Worm (Caenorhabditis elegans) whole organism, young adult: ENCODE measurements around the gene srx-9.

ENCODE experiments used
- F23B12.7 ChIP-seq: sonication (generic microtip); optimal IDR thresholded peaks from 2 replicates; lab custom pipeline; 2017; ENCODE audit warnings: missing genetic modification characterization, mild to moderate bottlenecking, missing compliant biosample characterization, antibody characterized with exemption, moderate library complexity; ENCODE audit not compliant: insufficient read depth
- athp-1 ChIP-seq: sonication (generic microtip); optimal IDR thresholded peaks from 2 replicates; lab custom pipeline; 2017; ENCODE audit warnings: mild to moderate bottlenecking, missing genetic modification characterization, missing compliant biosample characterization
- attf-6 ChIP-seq: fragments of 200-800 bp; sonication (Bioruptor generic); IDR thresholded peaks from 2 replicates; pipeline ENCODE4 v1.3.6; 2022; ENCODE audit warnings: missing genetic modification reagents, missing genetic modification characterization, missing compliant biosample characterization
- cebp-2 ChIP-seq: fragments of 200-800 bp; sonication (Bioruptor generic); IDR thresholded peaks from 2 replicates; pipeline ENCODE4 v1.3.6; 2022; ENCODE audit warnings: missing genetic modification characterization, missing compliant biosample characterization
- efl-1 ChIP-seq: fragments of 150-350 bp; optimal IDR thresholded peaks from 2 replicates; lab custom pipeline; 2014; ENCODE audit warnings: missing biosample characterization, missing genetic modification reagents, missing genetic modification characterization
- nhr-90 ChIP-seq: sonication (generic microtip); optimal IDR thresholded peaks from 2 replicates; lab custom pipeline; 2016; ENCODE audit warnings: missing genotype, mild to moderate bottlenecking, missing genetic modification characterization, missing compliant biosample characterization
- snpc-1.3 ChIP-seq: sonication (generic microtip); optimal IDR thresholded peaks from 2 replicates; lab custom pipeline; 2017; ENCODE audit warnings: missing genetic modification characterization, mild to moderate bottlenecking, missing compliant biosample characterization, antibody characterized with exemption, moderate library complexity, missing genotype, missing genetic modification reagents; ENCODE audit not compliant: insufficient read depth
- unc-62 ChIP-seq: fragments of 150-350 bp; optimal IDR thresholded peaks from 2 replicates; lab custom pipeline; 2014; ENCODE audit warnings: missing biosample characterization, missing genetic modification reagents, missing genetic modification characterization
- ztf-26 ChIP-seq: sonication (generic microtip); optimal IDR thresholded peaks from 2 replicates; lab custom pipeline; 2017; ENCODE audit warnings: missing genetic modification characterization, missing compliant biosample characterization

- TF ChIP-seq unc-62 (GFP tag; lab: Kevin White, UChicago) (no peak), nhr-90 (no peak), cebp-2 (GFP tag; lab: Robert Waterston, UW) (no peak), snpc-1.3 (tag; lab: Kevin White, UChicago) (no peak), F23B12.7 (no peak), efl-1 (GFP tag; lab: Kevin White, UChicago) (no peak), athp-1 (tag; lab: Kevin White, UChicago) (no peak), ztf-26 (no peak), attf-6 (GFP tag; lab: Robert Waterston, UW) (no peak)
These were observed 14.3 kb downstream of the srx-9 start, which contains the start of gene C03G6.17 for ce11 chrV:7381008-7381407.
